Worm (Caenorhabditis elegans) whole organism, L1 larva: ENCODE results near the gene ZK1098.3.

Source experiments
- C34B4.2 ChIP-seq: sonication (generic microtip); optimal IDR thresholded peaks from 2 replicates; lab custom pipeline; 2017; ENCODE audit warnings: mild to moderate bottlenecking, missing genetic modification characterization, missing compliant biosample characterization
- F16B12.6 ChIP-seq: fragments of 150-350 bp; optimal IDR thresholded peaks from 2 replicates; lab custom pipeline; 2014; ENCODE audit warnings: missing biosample characterization, missing genetic modification characterization
- Y116A8C.19 ChIP-seq: sonication (generic microtip); optimal IDR thresholded peaks from 2 replicates; lab custom pipeline; 2016; ENCODE audit warnings: missing compliant biosample characterization, missing genetic modification characterization, borderline replicate concordance
- blmp-1 ChIP-seq: fragments of 150-350 bp; optimal IDR thresholded peaks from 2 replicates; lab custom pipeline; 2014; ENCODE audit warnings: missing biosample characterization, missing genetic modification characterization
- ceh-63 ChIP-seq: fragments of 200-800 bp; sonication (Bioruptor generic); optimal IDR thresholded peaks from 2 replicates; lab custom pipeline; 2018; ENCODE audit warnings: mild to moderate bottlenecking, missing genetic modification characterization, missing compliant biosample characterization
- ceh-8 ChIP-seq: fragments of 200-800 bp; sonication (Bioruptor generic); optimal IDR thresholded peaks from 2 replicates; lab custom pipeline; 2018; ENCODE audit warnings: mild to moderate bottlenecking, missing genetic modification characterization, moderate library complexity, missing compliant biosample characterization
- ceh-82 ChIP-seq, 3 experiments: fragments of 150-350 bp in 1 of 3; sonication (generic microtip) in 2 of 3; optimal IDR thresholded peaks; 2 replicates each; lab custom pipeline; 2014 to 2017; ENCODE audit warnings: missing biosample characterization in 3 of 3, missing genetic modification characterization in 3 of 3
- ceh-88 ChIP-seq: fragments of 200-800 bp; sonication (Bioruptor generic); IDR thresholded peaks from 2 replicates; pipeline ENCODE4 v1.3.6; 2022; ENCODE audit warnings: missing genetic modification characterization, missing compliant biosample characterization
- ces-1 ChIP-seq: fragments of 150-350 bp; optimal IDR thresholded peaks from 2 replicates; lab custom pipeline; 2014; ENCODE audit warnings: missing biosample characterization, missing genetic modification reagents, missing genetic modification characterization
- dpl-1 ChIP-seq, 3 experiments: fragments of 150-350 bp in 2 of 3; sonication (generic microtip) in 1 of 3; optimal IDR thresholded peaks; 2 replicates each; lab custom pipeline; 2014 to 2017; ENCODE audit warnings: missing biosample characterization in 3 of 3, missing genetic modification characterization in 3 of 3, missing genetic modification reagents in 3 of 3
- dsc-1 ChIP-seq: sonication (generic microtip); optimal IDR thresholded peaks from 2 replicates; lab custom pipeline; 2016; ENCODE audit warnings: mild to moderate bottlenecking, missing genetic modification characterization, missing compliant biosample characterization
- efl-1 ChIP-seq, 4 experiments: fragments of 150-350 bp; optimal IDR thresholded peaks in 3 of 4; peaks in 1 of 4; 1 replicate in 1 of 4; 2 replicates in 3 of 4; lab custom pipeline; 2014; ENCODE audit warnings: missing biosample characterization in 2 of 4, missing genetic modification characterization in 2 of 4, missing genetic modification reagents in 2 of 4
- egl-13 ChIP-seq: sonication (generic microtip); optimal IDR thresholded peaks from 2 replicates; lab custom pipeline; 2016; ENCODE audit warnings: missing genotype, missing genetic modification reagents, missing genetic modification characterization, missing compliant biosample characterization
- elt-2 ChIP-seq: sonication (generic microtip); optimal IDR thresholded peaks from 2 replicates; lab custom pipeline; 2016; ENCODE audit warnings: missing genetic modification characterization, mild to moderate bottlenecking, inconsistent platforms, missing compliant biosample characterization, missing genetic modification reagents
- fkh-8 ChIP-seq: sonication (generic microtip); optimal IDR thresholded peaks from 2 replicates; lab custom pipeline; 2016; ENCODE audit warnings: mild to moderate bottlenecking, missing genetic modification characterization, missing compliant biosample characterization
- lin-14 ChIP-seq: fragments of 200-800 bp; sonication (Bioruptor generic); optimal IDR thresholded peaks from 2 replicates; lab custom pipeline; 2018; ENCODE audit warnings: mild to moderate bottlenecking, missing genetic modification characterization, moderate library complexity, missing compliant biosample characterization
- lin-35 ChIP-seq, 2 experiments: fragments of 150-350 bp; optimal IDR thresholded peaks; 2 replicates each; lab custom pipeline; 2014; ENCODE audit warnings: missing biosample characterization in 2 of 2, missing genetic modification characterization in 2 of 2, missing genetic modification reagents in 2 of 2
- lsy-2 ChIP-seq, 2 experiments: fragments of 150-350 bp; optimal IDR thresholded peaks; 2 replicates each; lab custom pipeline; 2014; ENCODE audit warnings: missing biosample characterization in 2 of 2, missing genetic modification characterization in 2 of 2
- mab-9 ChIP-seq: fragments of 200-800 bp; sonication (Bioruptor generic); IDR thresholded peaks from 2 replicates; pipeline ENCODE4 v1.3.6; 2022; ENCODE audit warnings: missing genetic modification reagents, missing genetic modification characterization, missing compliant biosample characterization
- mdl-1 ChIP-seq, 2 experiments: fragments of 150-350 bp; optimal IDR thresholded peaks; 2 replicates each; lab custom pipeline; 2014 to 2017; ENCODE audit warnings: missing biosample characterization in 2 of 2, missing genetic modification characterization in 2 of 2, inconsistent platforms in 1 of 2
- mef-2 ChIP-seq: fragments of 150-350 bp; optimal IDR thresholded peaks from 2 replicates; lab custom pipeline; 2014; ENCODE audit warnings: missing biosample characterization, missing genetic modification characterization
- mep-1 ChIP-seq: fragments of 150-350 bp; optimal IDR thresholded peaks from 2 replicates; lab custom pipeline; 2014; ENCODE audit warnings: missing biosample characterization, missing genetic modification characterization
- nhr-19 ChIP-seq: fragments of 200-800 bp; sonication (Bioruptor generic); conservative IDR thresholded peaks from 2 replicates; pipeline ENCODE4 v1.3.6; 2022; ENCODE audit warnings: missing genetic modification characterization, missing compliant biosample characterization
- nhr-237 ChIP-seq: fragments of 150-350 bp; optimal IDR thresholded peaks from 2 replicates; lab custom pipeline; 2014; ENCODE audit warnings: missing biosample characterization, missing genetic modification characterization
- nhr-28 ChIP-seq: fragments of 150-350 bp; optimal IDR thresholded peaks from 2 replicates; lab custom pipeline; 2014; ENCODE audit warnings: missing biosample characterization, missing genetic modification characterization
- nhr-47 ChIP-seq: sonication (generic microtip); optimal IDR thresholded peaks from 2 replicates; lab custom pipeline; 2016; ENCODE audit warnings: mild to moderate bottlenecking, missing genetic modification characterization, moderate library complexity, missing compliant biosample characterization
- nhr-71 ChIP-seq: sonication (generic microtip); optimal IDR thresholded peaks from 2 replicates; lab custom pipeline; 2016; ENCODE audit warnings: mild to moderate bottlenecking, missing genetic modification characterization, moderate library complexity, missing compliant biosample characterization
- nhr-77 ChIP-seq: fragments of 150-350 bp; optimal IDR thresholded peaks from 2 replicates; lab custom pipeline; 2014; ENCODE audit warnings: missing biosample characterization, missing genetic modification characterization
- nhr-90 ChIP-seq: sonication (generic microtip); optimal IDR thresholded peaks from 2 replicates; lab custom pipeline; 2016; ENCODE audit warnings: mild to moderate bottlenecking, missing genetic modification characterization, missing compliant biosample characterization; ENCODE audit not compliant: poor library complexity
- pqm-1 ChIP-seq: sonication (generic microtip); optimal IDR thresholded peaks from 3 replicates; lab custom pipeline; 2017; ENCODE audit warnings: missing biosample characterization, missing genetic modification characterization
- rnt-1 ChIP-seq: sonication (generic microtip); optimal IDR thresholded peaks from 2 replicates; lab custom pipeline; 2016; ENCODE audit warnings: mild to moderate bottlenecking, missing genetic modification characterization, moderate library complexity, missing compliant biosample characterization
- sup-37 ChIP-seq: fragments of 200-800 bp; sonication (Bioruptor generic); optimal IDR thresholded peaks from 2 replicates; lab custom pipeline; 2018; ENCODE audit warnings: mild to moderate bottlenecking, missing genetic modification characterization, missing compliant biosample characterization
- swsn-7 ChIP-seq: sonication (generic microtip); optimal IDR thresholded peaks from 2 replicates; lab custom pipeline; 2016; ENCODE audit warnings: missing genetic modification characterization, missing compliant biosample characterization
- unc-130 ChIP-seq: fragments of 150-350 bp; optimal IDR thresholded peaks from 2 replicates; lab custom pipeline; 2017; ENCODE audit warnings: missing biosample characterization, missing genetic modification characterization, inconsistent platforms
- unc-86 ChIP-seq: sonication (generic microtip); optimal IDR thresholded peaks from 2 replicates; lab custom pipeline; 2016; ENCODE audit warnings: missing genetic modification characterization, missing compliant biosample characterization
- vab-15 ChIP-seq: sonication (generic microtip); optimal IDR thresholded peaks from 2 replicates; lab custom pipeline; 2017; ENCODE audit warnings: missing genotype, mild to moderate bottlenecking, missing genetic modification characterization, missing compliant biosample characterization
- xbp-1 ChIP-seq: sonication (generic microtip); optimal IDR thresholded peaks from 2 replicates; lab custom pipeline; 2016; ENCODE audit warnings: missing genetic modification characterization, missing compliant biosample characterization
- zag-1 ChIP-seq: fragments of 150-350 bp; optimal IDR thresholded peaks from 2 replicates; lab custom pipeline; 2014; ENCODE audit warnings: missing biosample characterization, missing genetic modification characterization
- ztf-11 ChIP-seq, 2 experiments: sonication (generic microtip); optimal IDR thresholded peaks; 2 replicates each; lab custom pipeline; 2016 to 2017; ENCODE audit warnings: missing genetic modification characterization in 2 of 2, missing biosample characterization in 1 of 2, missing compliant biosample characterization in 1 of 2

The ZK1098.3 gene

ce11 chrIII:9538655-9539155 lies at the start of gene ZK1098.3:
ZK1098.3 (minus strand) TSS chrIII:9538705.
- TF ChIP-seq blmp-1 (tag; lab: Kevin White, UChicago) (peak; percentile 15), mep-1 (tag; lab: Kevin White, UChicago) (peak; percentile 49), unc-86 (tag; lab: Kevin White, UChicago) (no peak), lsy-2 (tag; optimal IDR thresholded peaks at IDR 0.05; lab: Kevin White, UChicago) (peak; percentile 18 to 60), ceh-82 (tag; optimal IDR thresholded peaks at IDR 0.05; lab: Kevin White, UChicago) (no peak), dpl-1 (GFP tag; optimal IDR thresholded peaks at IDR 0.05; lab: Kevin White, UChicago) (peak in 2 of 3 experiments; percentile 9 to 45), efl-1 (optimal IDR thresholded peaks at IDR 0.05; lab: Kevin White, UChicago) (peak; percentile 12 to 24), efl-1 (GFP tag; optimal IDR thresholded peaks at IDR 0.05 in 1 of 2; lab: Kevin White, UChicago) (peak in 1 of 2 experiments; percentile 14), lin-35 (GFP tag; optimal IDR thresholded peaks at IDR 0.05; lab: Kevin White, UChicago) (peak in 1 of 2 experiments; percentile 12)
- TF ChIP-seq, all 84 proteins: peak for 6

DNA sequence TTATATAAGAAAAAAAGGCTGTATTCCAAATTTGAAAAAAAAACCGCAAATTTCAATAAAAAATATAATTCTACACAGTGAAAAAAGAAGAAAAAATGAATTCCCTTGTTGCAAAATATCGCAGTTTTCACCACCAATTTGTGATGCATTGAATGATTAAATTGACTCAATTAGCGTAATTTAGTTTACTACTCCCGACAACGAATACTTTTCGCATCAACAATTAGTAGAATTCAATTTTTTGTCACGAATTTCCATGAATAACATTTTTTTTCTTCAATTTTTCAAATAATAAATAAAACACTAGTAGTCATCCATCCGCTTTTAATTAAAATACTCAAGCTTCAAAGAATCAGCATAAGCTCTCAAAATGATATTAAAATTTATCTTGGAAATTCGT lies 46.8 kb upstream of the ZK1098.3 start:
- TF ChIP-seq lsy-2 (tag; optimal IDR thresholded peaks at IDR 0.05; lab: Kevin White, UChicago) (peak; percentile 5 to 29), nhr-47 (tag; lab: Kevin White, UChicago) (peak; percentile 36), nhr-71 (tag; lab: Kevin White, UChicago) (peak; percentile 52), swsn-7 (tag; lab: Kevin White, UChicago) (no peak), ztf-11 (tag; optimal IDR thresholded peaks at IDR 0.05; lab: Kevin White, UChicago) (no peak), sup-37 (no peak), pqm-1 (tag; lab: Kevin White, UChicago) (no peak), zag-1 (tag; lab: Kevin White, UChicago) (peak; percentile 6), fkh-8 (tag; lab: Kevin White, UChicago) (peak; percentile 38), ceh-8 (GFP tag; lab: Kevin White, UChicago) (peak; percentile 94), elt-2 (tag; lab: Kevin White, UChicago) (no peak), lin-14 (peak; percentile 72)

- TF ChIP-seq lsy-2 (tag; optimal IDR thresholded peaks at IDR 0.05; lab: Kevin White, UChicago) (no peak), rnt-1 (tag; lab: Kevin White, UChicago) (no peak), nhr-237 (tag; lab: Kevin White, UChicago) (no peak), ces-1 (no peak), nhr-77 (no peak), dsc-1 (tag; lab: Kevin White, UChicago) (no peak), egl-13 (tag; lab: Kevin White, UChicago) (no peak), Y116A8C.19 (no peak), xbp-1 (tag; lab: Kevin White, UChicago) (no peak), nhr-90 (tag; lab: Kevin White, UChicago) (no peak), C34B4.2 (tag; lab: Kevin White, UChicago) (no peak), nhr-47 (tag; lab: Kevin White, UChicago) (no peak)
Observed at ce11 chrIII:9583224-9583623, 44.7 kb upstream of the ZK1098.3 start.

ce11 chrIII:9582240-9582639 lies 43.7 kb upstream of the ZK1098.3 start, which contains the start of gene C48B4.3:
C48B4.3 (minus strand) TSS chrIII:9582388.
- peak; percentile 6 for TF ChIP-seq elt-2 (tag; lab: Kevin White, UChicago)
- TF ChIP-seq rnt-1 (tag; lab: Kevin White, UChicago), result no peak

- no peak for TF ChIP-seq mab-9 (GFP tag; lab: Robert Waterston, UW)
- no peak for TF ChIP-seq nhr-28
- TF ChIP-seq ceh-63 (GFP tag; lab: Kevin White, UChicago), result no peak
- TF ChIP-seq F16B12.6, result peak; percentile 8
- TF ChIP-seq ceh-88 (GFP tag; lab: Robert Waterston, UW), result no peak
- no peak for TF ChIP-seq vab-15 (tag; lab: Kevin White, UChicago)
- TF ChIP-seq unc-86 (tag; lab: Kevin White, UChicago), result peak; percentile 22
- TF ChIP-seq mef-2, result no peak
- no peak for TF ChIP-seq unc-130
- TF ChIP-seq fkh-8 (tag; lab: Kevin White, UChicago), result peak; percentile 75
- no peak for TF ChIP-seq pqm-1 (tag; lab: Kevin White, UChicago)
- TF ChIP-seq blmp-1 (tag; lab: Kevin White, UChicago), result peak; percentile 57
- no peak for TF ChIP-seq mdl-1 (tag; optimal IDR thresholded peaks at IDR 0.05; lab: Kevin White, UChicago)
- peak; percentile 30 to 39 for TF ChIP-seq efl-1 (optimal IDR thresholded peaks at IDR 0.05; lab: Kevin White, UChicago)
- TF ChIP-seq efl-1 (GFP tag; optimal IDR thresholded peaks at IDR 0.05 in 1 of 2; lab: Kevin White, UChicago), result peak; percentile 49 to 92
- TF ChIP-seq nhr-71 (tag; lab: Kevin White, UChicago), result peak; percentile 46
- TF ChIP-seq dpl-1 (GFP tag; optimal IDR thresholded peaks at IDR 0.05; lab: Kevin White, UChicago), result peak in 2 of 3 experiments; percentile 4 to 52
- no peak for TF ChIP-seq nhr-19 (GFP tag; lab: Robert Waterston, UW)
- no peak for TF ChIP-seq ceh-82 (tag; optimal IDR thresholded peaks at IDR 0.05; lab: Kevin White, UChicago)
Observed at ce11 chrIII:9580039-9580891, 41.8 kb upstream of the ZK1098.3 start, which contains the start of gene ced-7. ced-7 (minus strand) TSS chrIII:9580089.
